Fruit fly (Drosophila melanogaster): ENCODE measurements around the gene cad.

dm6 chr2L:20798351-20798777, 27.8 kb downstream of the cad start:
- TF ChIP-seq psq (optimal IDR thresholded peaks at IDR 0.05) = no peak
- TF ChIP-seq h (optimal IDR thresholded peaks at IDR 0.05) = no peak
- TF ChIP-seq ttk (optimal IDR thresholded peaks at IDR 0.05) = no peak
- TF ChIP-seq Myc (optimal IDR thresholded peaks at IDR 0.05) = no peak
- TF ChIP-seq insv (optimal IDR thresholded peaks at IDR 0.05) = no peak

Measured in Kc167 (cell line).